Worm (Caenorhabditis elegans) whole organism, L2 larva: ENCODE data around the gene bca-1.

Experiments used
- R02D3.7 ChIP-seq: fragments of 150-350 bp; optimal IDR thresholded peaks from 2 replicates; lab custom pipeline; 2014; ENCODE audit warnings: missing biosample characterization, missing genetic modification characterization
- alr-1 ChIP-seq: fragments of 150-350 bp; optimal IDR thresholded peaks from 2 replicates; lab custom pipeline; 2014; ENCODE audit warnings: missing biosample characterization, missing genetic modification characterization
- ceh-16 ChIP-seq: fragments of 150-350 bp; optimal IDR thresholded peaks from 2 replicates; lab custom pipeline; 2014; ENCODE audit warnings: missing biosample characterization, missing genetic modification characterization
- elt-3 ChIP-seq: sonication (generic microtip); optimal IDR thresholded peaks from 2 replicates; lab custom pipeline; 2017; ENCODE audit warnings: missing biosample characterization, missing genetic modification characterization
- mdl-1 ChIP-seq, 2 experiments: fragments of 150-350 bp in 1 of 2; sonication (generic microtip) in 1 of 2; optimal IDR thresholded peaks; 2 replicates each; lab custom pipeline; 2017; ENCODE audit warnings: missing biosample characterization in 2 of 2, missing genetic modification characterization in 2 of 2
- nhr-237 ChIP-seq: fragments of 150-350 bp; optimal IDR thresholded peaks from 2 replicates; lab custom pipeline; 2014; ENCODE audit warnings: missing biosample characterization, missing genetic modification characterization
- skn-1 ChIP-seq: sonication (generic microtip); optimal IDR thresholded peaks from 2 replicates; lab custom pipeline; 2017; ENCODE audit warnings: missing biosample characterization, missing genetic modification characterization
- unc-55 ChIP-seq: fragments of 150-350 bp; sonication (generic microtip); optimal IDR thresholded peaks from 3 replicates; lab custom pipeline; 2014; ENCODE audit warnings: missing biosample characterization, missing genetic modification reagents, missing genetic modification characterization
- unc-62 ChIP-seq: fragments of 150-350 bp; optimal IDR thresholded peaks from 2 replicates; lab custom pipeline; 2014; ENCODE audit warnings: missing biosample characterization, missing genetic modification reagents, missing genetic modification characterization
- ztf-1 ChIP-seq: fragments of 200-800 bp; sonication (Bioruptor generic); conservative IDR thresholded peaks from 2 replicates; pipeline ENCODE4 v1.3.6; 2022; ENCODE audit warnings: missing genetic modification characterization, missing compliant biosample characterization
- ztf-11 ChIP-seq: sonication (generic microtip); optimal IDR thresholded peaks from 2 replicates; lab custom pipeline; 2017; ENCODE audit warnings: missing biosample characterization, missing genetic modification characterization

ce11 chrX:6175829-6176228, 28.7 kb downstream of the bca-1 start, which contains the start of gene T25B2.3:
- TF ChIP-seq unc-55 (GFP tag; lab: Kevin White, UChicago) (no peak), elt-3 (tag; lab: Kevin White, UChicago) (no peak), unc-62 (GFP tag; lab: Kevin White, UChicago) (no peak), ztf-11 (no peak), R02D3.7 (tag; lab: Kevin White, UChicago) (no peak), mdl-1 (tag; optimal IDR thresholded peaks at IDR 0.05; lab: Kevin White, UChicago) (no peak), skn-1 (tag; lab: Kevin White, UChicago) (no peak), nhr-237 (no peak), alr-1 (tag; lab: Kevin White, UChicago) (no peak), ceh-16 (tag; lab: Kevin White, UChicago) (no peak), ztf-1 (GFP tag; lab: Robert Waterston, UW) (no peak)
